Fruit fly (Drosophila melanogaster) whole organism, embryonic: ENCODE measurements around the gene CG15343.

Experiments used
- ATbp ChIP-seq: fragments of 200-800 bp; sonication (Bioruptor generic); optimal IDR thresholded peaks from 2 replicates; lab custom pipeline; 2017; ENCODE audit warnings: missing biosample characterization, mild to moderate bottlenecking, missing genetic modification characterization, missing genetic modification reagents
- Ada2b ChIP-seq: fragments of 200-800 bp; sonication (Bioruptor generic); IDR thresholded peaks from 2 replicates; pipeline ENCODE4 v1.3.6; 2022; ENCODE audit warnings: missing biosample characterization, missing genetic modification characterization
- CG10147 ChIP-seq: fragments of 200-800 bp; sonication (Bioruptor generic); optimal IDR thresholded peaks from 2 replicates; lab custom pipeline; 2019; ENCODE audit warnings: missing biosample characterization, mild to moderate bottlenecking, missing genetic modification characterization, moderate library complexity
- CG10209 ChIP-seq: fragments of 200-800 bp; sonication (Bioruptor generic); optimal IDR thresholded peaks from 3 replicates; lab custom pipeline; 2017; ENCODE audit warnings: missing biosample characterization, mild to moderate bottlenecking, missing genetic modification characterization, missing genetic modification reagents
- CG1024 ChIP-seq: fragments of 200-800 bp; sonication (Bioruptor generic); IDR thresholded peaks from 2 replicates; pipeline ENCODE4 v1.3.6; 2022; ENCODE audit warnings: missing biosample characterization, missing genetic modification characterization
- CG11560 ChIP-seq: fragments of 200-800 bp; sonication (Bioruptor generic); IDR thresholded peaks from 3 replicates; pipeline ENCODE4 v1.3.6; 2022; ENCODE audit warnings: missing biosample characterization, missing genetic modification characterization
- CG12299 ChIP-seq: fragments of 200-800 bp; sonication (Bioruptor generic); optimal IDR thresholded peaks from 2 replicates; lab custom pipeline; 2018; ENCODE audit warnings: missing biosample characterization, mild to moderate bottlenecking, missing genetic modification characterization
- CG12659 ChIP-seq: fragments of 200-800 bp; sonication (Bioruptor generic); optimal IDR thresholded peaks from 3 replicates; lab custom pipeline; 2017; ENCODE audit warnings: mild to moderate bottlenecking, missing biosample characterization, missing genetic modification reagents, missing genetic modification characterization
- CG13624 ChIP-seq: fragments of 200-800 bp; sonication (Bioruptor generic); optimal IDR thresholded peaks from 2 replicates; lab custom pipeline; 2016; ENCODE audit warnings: missing biosample characterization, missing genetic modification characterization
- CG14014 ChIP-seq: fragments of 200-800 bp; sonication (Bioruptor generic); IDR thresholded peaks from 2 replicates; pipeline ENCODE4 v1.3.6; 2022; ENCODE audit warnings: missing biosample characterization, missing genetic modification characterization
- CG14050 ChIP-seq: fragments of 200-800 bp; sonication (Bioruptor generic); IDR thresholded peaks from 3 replicates; pipeline ENCODE4 v1.3.6; 2022; ENCODE audit warnings: missing biosample characterization, missing genetic modification characterization
- CG17385 ChIP-seq: fragments of 200-800 bp; sonication (Bioruptor generic); optimal IDR thresholded peaks from 3 replicates; lab custom pipeline; 2018; ENCODE audit warnings: missing biosample characterization, mild to moderate bottlenecking, missing genetic modification characterization
- CG2116 ChIP-seq: fragments of 200-800 bp; sonication (Bioruptor generic); optimal IDR thresholded peaks from 3 replicates; lab custom pipeline; 2018; ENCODE audit warnings: missing biosample characterization, mild to moderate bottlenecking, missing genetic modification characterization
- CG2129 ChIP-seq: fragments of 200-800 bp; sonication (Bioruptor generic); IDR thresholded peaks from 2 replicates; pipeline ENCODE4 v1.3.6; 2022; ENCODE audit warnings: missing biosample characterization, missing genetic modification characterization; ENCODE audit not compliant: partially characterized antibody
- CG32772 ChIP-seq: fragments of 200-800 bp; sonication (Bioruptor generic); IDR thresholded peaks from 2 replicates; pipeline ENCODE4 v1.3.6; 2022; ENCODE audit warnings: missing biosample characterization, missing genetic modification characterization
- CG4328 ChIP-seq: fragments of 200-800 bp; sonication (Bioruptor generic); optimal IDR thresholded peaks from 3 replicates; lab custom pipeline; 2017; ENCODE audit warnings: missing biosample characterization, missing genetic modification reagents, missing genetic modification characterization
- CG4424 ChIP-seq: fragments of 200-800 bp; sonication (Bioruptor generic); optimal IDR thresholded peaks from 3 replicates; lab custom pipeline; 2016; ENCODE audit warnings: missing biosample characterization, missing genetic modification characterization
- CG9437 ChIP-seq: fragments of 200-800 bp; sonication (Bioruptor generic); optimal IDR thresholded peaks from 2 replicates; lab custom pipeline; 2018; ENCODE audit warnings: missing biosample characterization, mild to moderate bottlenecking, missing genetic modification characterization
- CG9797 ChIP-seq: fragments of 200-800 bp; sonication (Bioruptor generic); optimal IDR thresholded peaks from 3 replicates; lab custom pipeline; 2018; ENCODE audit warnings: missing biosample characterization, mild to moderate bottlenecking, missing genetic modification characterization
- Camta ChIP-seq: fragments of 200-800 bp; sonication (Bioruptor generic); optimal IDR thresholded peaks from 2 replicates; lab custom pipeline; 2016; ENCODE audit warnings: missing biosample characterization, missing genetic modification characterization
- Dek ChIP-seq: fragments of 200-800 bp; sonication (Bioruptor generic); optimal IDR thresholded peaks from 3 replicates; lab custom pipeline; 2019; ENCODE audit warnings: missing biosample characterization, mild to moderate bottlenecking, missing genetic modification characterization, moderate library complexity
- Dip2 ChIP-seq: fragments of 200-800 bp; sonication (Bioruptor generic); IDR thresholded peaks from 2 replicates; pipeline ENCODE4 v1.3.6; 2022; ENCODE audit warnings: missing biosample characterization, missing genetic modification characterization
- Doc3 ChIP-seq: fragments of 200-800 bp; sonication (Bioruptor generic); IDR thresholded peaks from 3 replicates; pipeline ENCODE4 v1.3.6; 2022; ENCODE audit warnings: missing biosample characterization, missing genetic modification characterization; ENCODE audit not compliant: partially characterized antibody
- Drgx ChIP-seq: fragments of 200-800 bp; sonication (Bioruptor generic); IDR thresholded peaks from 2 replicates; pipeline ENCODE4 v1.3.6; 2022; ENCODE audit warnings: missing biosample characterization, missing genetic modification characterization
- Hand ChIP-seq: fragments of 200-800 bp; sonication (Bioruptor generic); optimal IDR thresholded peaks from 2 replicates; lab custom pipeline; 2017; ENCODE audit warnings: mild to moderate bottlenecking, missing biosample characterization, missing genetic modification reagents, missing genetic modification characterization
- Hsf ChIP-seq: fragments of 200-800 bp; sonication (Bioruptor generic); optimal IDR thresholded peaks from 3 replicates; lab custom pipeline; 2016; ENCODE audit warnings: missing biosample characterization, missing genetic modification characterization
- Jarid2 ChIP-seq: fragments of 200-800 bp; sonication (Bioruptor generic); optimal IDR thresholded peaks from 3 replicates; lab custom pipeline; 2017; ENCODE audit warnings: mild to moderate bottlenecking, missing biosample characterization, missing genetic modification reagents, missing genetic modification characterization
- Lpt ChIP-seq: fragments of >200 bp; optimal IDR thresholded peaks from 2 replicates; lab custom pipeline; 2018; ENCODE audit warnings: missing biosample characterization, missing genetic modification characterization
- NC2α ChIP-seq: fragments of 200-800 bp; sonication (Bioruptor generic); optimal IDR thresholded peaks from 2 replicates; lab custom pipeline; 2016; ENCODE audit warnings: missing biosample characterization, missing genetic modification characterization
- Oaz ChIP-seq: fragments of 200-800 bp; sonication (Bioruptor generic); IDR thresholded peaks from 2 replicates; pipeline ENCODE4 v1.3.6; 2022; ENCODE audit warnings: missing biosample characterization, missing genetic modification characterization
- Poxn ChIP-seq: fragments of 200-800 bp; sonication (Bioruptor generic); IDR thresholded peaks from 2 replicates; pipeline ENCODE4 v1.3.6; 2022; ENCODE audit warnings: missing biosample characterization, missing genetic modification characterization
- Rfx ChIP-seq: fragments of 200-800 bp; sonication (Bioruptor generic); IDR thresholded peaks from 2 replicates; pipeline ENCODE4 v1.3.6; 2022; ENCODE audit warnings: missing biosample characterization, missing genetic modification characterization
- Six4 ChIP-seq: fragments of 200-800 bp; sonication (Bioruptor generic); optimal IDR thresholded peaks from 2 replicates; lab custom pipeline; 2016; ENCODE audit warnings: missing biosample characterization, missing genetic modification characterization
- Sox100B ChIP-seq: fragments of 200-800 bp; sonication (Bioruptor generic); optimal IDR thresholded peaks from 3 replicates; lab custom pipeline; 2018; ENCODE audit warnings: missing biosample characterization, mild to moderate bottlenecking, missing genetic modification characterization
- Tbp ChIP-seq: fragments of >200 bp; optimal IDR thresholded peaks from 2 replicates; lab custom pipeline; 2018; ENCODE audit warnings: missing biosample characterization, missing genetic modification characterization
- amos ChIP-seq: fragments of 200-800 bp; sonication (Bioruptor generic); IDR thresholded peaks from 2 replicates; pipeline ENCODE4 v1.3.6; 2022; ENCODE audit warnings: missing biosample characterization, missing genetic modification characterization; ENCODE audit not compliant: partially characterized antibody
- ato ChIP-seq: fragments of 200-800 bp; sonication (Bioruptor generic); IDR thresholded peaks from 2 replicates; pipeline ENCODE4 v1.3.6; 2022; ENCODE audit warnings: missing biosample characterization, missing genetic modification characterization; ENCODE audit not compliant: partially characterized antibody
- caup ChIP-seq: fragments of 200-800 bp; sonication (Bioruptor generic); optimal IDR thresholded peaks from 3 replicates; lab custom pipeline; 2017; ENCODE audit warnings: missing biosample characterization, mild to moderate bottlenecking, missing genetic modification characterization, moderate library complexity; ENCODE audit not compliant: severe bottlenecking
- gcm ChIP-seq: fragments of 200-800 bp; sonication (Bioruptor generic); optimal IDR thresholded peaks from 2 replicates; lab custom pipeline; 2019; ENCODE audit warnings: missing biosample characterization, mild to moderate bottlenecking, missing genetic modification characterization, moderate library complexity
- h ChIP-seq: fragments of >200 bp; optimal IDR thresholded peaks from 2 replicates; lab custom pipeline; 2017
- hth ChIP-seq: fragments of >200 bp; optimal IDR thresholded peaks from 2 replicates; lab custom pipeline; 2017; ENCODE audit warnings: inconsistent platforms
- knrl ChIP-seq: fragments of 200-800 bp; sonication (Bioruptor generic); IDR thresholded peaks from 3 replicates; pipeline ENCODE4 v1.3.6; 2022; ENCODE audit warnings: missing biosample characterization, missing genetic modification characterization; ENCODE audit not compliant: partially characterized antibody
- maf-S ChIP-seq: fragments of 200-800 bp; sonication (Bioruptor generic); optimal IDR thresholded peaks from 2 replicates; lab custom pipeline; 2016; ENCODE audit warnings: missing biosample characterization, missing genetic modification characterization
- mam ChIP-seq: fragments of 200-800 bp; sonication (Bioruptor generic); optimal IDR thresholded peaks from 3 replicates; lab custom pipeline; 2016; ENCODE audit warnings: missing biosample characterization, missing genetic modification characterization
- mld ChIP-seq: fragments of 200-800 bp; sonication (Bioruptor generic); IDR thresholded peaks from 3 replicates; pipeline ENCODE4 v1.3.6; 2022; ENCODE audit warnings: missing biosample characterization, missing genetic modification characterization; ENCODE audit not compliant: partially characterized antibody
- nom ChIP-seq: fragments of 200-800 bp; sonication (Bioruptor generic); optimal IDR thresholded peaks from 2 replicates; lab custom pipeline; 2017; ENCODE audit warnings: missing biosample characterization, missing genetic modification characterization, mild to moderate bottlenecking, moderate library complexity, missing genetic modification reagents
- pho ChIP-seq: fragments of 200-800 bp; sonication (Bioruptor generic); optimal IDR thresholded peaks from 2 replicates; lab custom pipeline; 2016; ENCODE audit warnings: missing biosample characterization, missing genetic modification characterization
- pita ChIP-seq: fragments of 200-800 bp; sonication (Bioruptor generic); optimal IDR thresholded peaks from 2 replicates; lab custom pipeline; 2017; ENCODE audit warnings: missing biosample characterization, mild to moderate bottlenecking, missing genetic modification characterization
- ro ChIP-seq: fragments of 200-800 bp; sonication (Bioruptor generic); IDR thresholded peaks from 2 replicates; pipeline ENCODE4 v1.3.6; 2022; ENCODE audit warnings: missing biosample characterization, missing genetic modification characterization
- salm ChIP-seq: fragments of 200-800 bp; sonication (Bioruptor generic); optimal IDR thresholded peaks from 2 replicates; lab custom pipeline; 2018; ENCODE audit warnings: missing biosample characterization, mild to moderate bottlenecking, missing genetic modification characterization
- tll ChIP-seq, 2 experiments: fragments of 200-800 bp in 1 of 2; fragments of >200 bp in 1 of 2; sonication (Bioruptor generic) in 1 of 2; optimal IDR thresholded peaks; 2 replicates each; lab custom pipeline; 2017 to 2019; ENCODE audit warnings: missing biosample characterization in 2 of 2, missing genetic modification characterization in 2 of 2, mild to moderate bottlenecking in 1 of 2, moderate library complexity in 1 of 2
- usp ChIP-seq: fragments of >200 bp; optimal IDR thresholded peaks from 2 replicates; lab custom pipeline; 2017; ENCODE audit warnings: missing biosample characterization, missing genetic modification characterization

CG15343 gene

dm6 chrX:8233167-8233566 lies 40.4 kb downstream of the CG15343 start (continued):
- TF ChIP-seq ro = no peak
- TF ChIP-seq CG4328 (GFP tag; lab: Kevin White, UChicago) = no peak
- TF ChIP-seq amos = no peak
- peak; percentile 35; the same call in 1 of the 2 replicates for TF ChIP-seq CG32772 (GFP tag; lab: Robert Waterston, UW)
- TF ChIP-seq Doc3 (GFP tag; lab: Robert Waterston, UW) = no peak
- no peak for TF ChIP-seq CG2116 (GFP tag; lab: Kevin White, UChicago)
- no peak for TF ChIP-seq knrl (GFP tag; lab: Robert Waterston, UW)
- TF ChIP-seq CG2129 (GFP tag; lab: Robert Waterston, UW) = no peak
- TF ChIP-seq CG4424 (GFP tag; lab: Kevin White, UChicago) = no peak
- TF ChIP-seq CG12299 (tag; lab: Kevin White, UChicago) = no peak
- TF ChIP-seq h = no peak
- TF ChIP-seq Camta (GFP tag; lab: Kevin White, UChicago) = no peak
- peak; percentile 26 for TF ChIP-seq caup
- TF ChIP-seq CG9797 (GFP tag; lab: Kevin White, UChicago) = no peak
- peak; percentile 9 for TF ChIP-seq Dek (tag; lab: Kevin White, UChicago)
- peak; percentile 28 for TF ChIP-seq Hand (GFP tag; lab: Kevin White, UChicago)
- TF ChIP-seq Tbp = no peak
- TF ChIP-seq Rfx = peak; percentile 73
- no peak for TF ChIP-seq hth (lab: Kevin White, UChicago)
- TF ChIP-seq Dip2 (GFP tag; lab: Robert Waterston, UW) = no peak
- TF ChIP-seq CG17385 (GFP tag; lab: Kevin White, UChicago) = no peak
- no peak for TF ChIP-seq tll (GFP tag; optimal IDR thresholded peaks at IDR 0.05; lab: Kevin White, UChicago)
- TF ChIP-seq CG11560 = no peak
- no peak for TF ChIP-seq CG14050 (GFP tag; lab: Robert Waterston, UW)
- no peak for TF ChIP-seq pita (GFP tag; lab: Kevin White, UChicago)
- TF ChIP-seq Sox100B (GFP tag; lab: Kevin White, UChicago) = peak; percentile 0
- TF ChIP-seq mld = no peak
- TF ChIP-seq gcm (GFP tag; lab: Kevin White, UChicago) = no peak
- no peak for TF ChIP-seq salm
- TF ChIP-seq nom (GFP tag; lab: Kevin White, UChicago) = no peak
- TF ChIP-seq Drgx (GFP tag; lab: Robert Waterston, UW) = peak; percentile 62
- no peak for TF ChIP-seq CG10147 (GFP tag; lab: Kevin White, UChicago)
- TF ChIP-seq maf-S (GFP tag; lab: Kevin White, UChicago) = no peak
- no peak for TF ChIP-seq Jarid2
- TF ChIP-seq Ada2b (GFP tag; lab: Robert Waterston, UW) = no peak
- TF ChIP-seq usp (GFP tag; lab: Kevin White, UChicago) = no peak
- TF ChIP-seq Hsf (GFP tag; lab: Kevin White, UChicago) = peak; percentile 32
- no peak for TF ChIP-seq CG1024 (GFP tag; lab: Robert Waterston, UW)
- peak; percentile 21 for TF ChIP-seq pho
- TF ChIP-seq Lpt (GFP tag; lab: Kevin White, UChicago) = no peak
- TF ChIP-seq NC2α (GFP tag; lab: Kevin White, UChicago) = no peak
- no peak for TF ChIP-seq ato
- TF ChIP-seq CG14014 (GFP tag; lab: Robert Waterston, UW) = no peak
- TF ChIP-seq Six4 (GFP tag; lab: Kevin White, UChicago) = no peak
- TF ChIP-seq CG9437 (GFP tag; lab: Kevin White, UChicago) = no peak
- peak; percentile 27 for TF ChIP-seq CG12659 (GFP tag; lab: Kevin White, UChicago)
- TF ChIP-seq Poxn (GFP tag; lab: Robert Waterston, UW) = no peak
- peak; percentile 66 for TF ChIP-seq mam (GFP tag; lab: Kevin White, UChicago)
- peak; percentile 8 for TF ChIP-seq CG10209 (GFP tag; lab: Kevin White, UChicago)
- TF ChIP-seq ATbp (GFP tag; lab: Kevin White, UChicago) = no peak
- TF ChIP-seq CG13624 (GFP tag; lab: Kevin White, UChicago) = peak; percentile 43
- no peak for TF ChIP-seq Oaz (GFP tag; lab: Robert Waterston, UW)
